Fruit fly (Drosophila melanogaster): ENCODE measurements around the gene Teh4.

Gene Teh4

dm6 chr3L:4187930-4188523 lies 10.0 kb upstream of the Teh4 start, which contains the start of the genes Teh2 and tipE:
Gene Teh2, minus strand, starts transcription at chr3L:4188023.
Gene tipE, plus strand, starts transcription at chr3L:4188499.
- TF ChIP-seq woc (GFP tag; optimal IDR thresholded peaks at IDR 0.05), result peak; percentile 9
- TF ChIP-seq OdsH (GFP tag; optimal IDR thresholded peaks at IDR 0.05), result no peak
- no peak for TF ChIP-seq brk (GFP tag; optimal IDR thresholded peaks at IDR 0.05)
- peak; percentile 64 for TF ChIP-seq Myc (optimal IDR thresholded peaks at IDR 0.05)

dm6 chr3L:4186659-4187058 lies 8.6 kb upstream of the Teh4 start, which contains the start of gene VhaM9.7-c:
Gene VhaM9.7-c, minus strand, starts transcription at chr3L:4186865.
- TF ChIP-seq Dfd (GFP tag; optimal IDR thresholded peaks at IDR 0.05) (no peak), HLH106 (tag; optimal IDR thresholded peaks at IDR 0.05) (peak; percentile 27), sage (GFP tag; optimal IDR thresholded peaks at IDR 0.05) (no peak), ey (GFP tag; optimal IDR thresholded peaks at IDR 0.05) (peak; percentile 22), CG9705 (GFP tag; optimal IDR thresholded peaks at IDR 0.05) (peak; percentile 18), usp (GFP tag; optimal IDR thresholded peaks at IDR 0.05) (no peak), Rel (GFP tag; optimal IDR thresholded peaks at IDR 0.05) (no peak), Rel (tag; optimal IDR thresholded peaks at IDR 0.05) (no peak), dsf (GFP tag; optimal IDR thresholded peaks at IDR 0.05; ENCODE audit: borderline replicate concordance) (peak; percentile 17), OdsH (GFP tag; optimal IDR thresholded peaks at IDR 0.05) (peak; percentile 39), Hr83 (GFP tag; optimal IDR thresholded peaks at IDR 0.05; ENCODE audit: poor library complexity, severe bottlenecking) (peak; percentile 75), fru (GFP tag; optimal IDR thresholded peaks at IDR 0.05) (peak; percentile 44), pan (optimal IDR thresholded peaks at IDR 0.05) (no peak), sv (GFP tag; optimal IDR thresholded peaks at IDR 0.05) (peak; percentile 34), foxo (GFP tag; optimal IDR thresholded peaks at IDR 0.05) (peak in 1 of 2 experiments; percentile 62), psq (GFP tag; optimal IDR thresholded peaks at IDR 0.05) (peak; percentile 24), Myc (optimal IDR thresholded peaks at IDR 0.05) (no peak), Sp1 (GFP tag; optimal IDR thresholded peaks at IDR 0.05) (no peak), woc (GFP tag; optimal IDR thresholded peaks at IDR 0.05) (no peak), GATAd (GFP tag; optimal IDR thresholded peaks at IDR 0.05) (peak; percentile 2), Jra (GFP tag; optimal IDR thresholded peaks at IDR 0.05) (peak; percentile 59), rgr (GFP tag; optimal IDR thresholded peaks at IDR 0.05) (peak; percentile 70), h (GFP tag; optimal IDR thresholded peaks at IDR 0.05) (peak; percentile 62), br (GFP tag; optimal IDR thresholded peaks at IDR 0.05) (peak; percentile 4), brk (GFP tag; optimal IDR thresholded peaks at IDR 0.05) (no peak)

dm6 chr3L:4185259-4185658 lies 7.2 kb upstream of the Teh4 start:
- TF ChIP-seq Hnf4 (GFP tag; optimal IDR thresholded peaks at IDR 0.05) (no peak), h (GFP tag; optimal IDR thresholded peaks at IDR 0.05) (no peak), dsf (GFP tag; optimal IDR thresholded peaks at IDR 0.05; ENCODE audit: borderline replicate concordance) (no peak), CG9705 (GFP tag; optimal IDR thresholded peaks at IDR 0.05) (no peak), usp (GFP tag; optimal IDR thresholded peaks at IDR 0.05) (no peak), jim (GFP tag; optimal IDR thresholded peaks at IDR 0.05) (no peak), dl (GFP tag; optimal IDR thresholded peaks at IDR 0.05; ENCODE audit: insufficient read depth in 1 of 2, partially characterized antibody in 2 of 2) (no peak), sage (GFP tag; optimal IDR thresholded peaks at IDR 0.05) (no peak), Sp1 (GFP tag; optimal IDR thresholded peaks at IDR 0.05) (no peak), Vsx2 (GFP tag; optimal IDR thresholded peaks at IDR 0.05; ENCODE audit: partially characterized antibody) (no peak), Rel (GFP tag; optimal IDR thresholded peaks at IDR 0.05) (no peak), Rel (tag; optimal IDR thresholded peaks at IDR 0.05) (no peak), Dfd (GFP tag; optimal IDR thresholded peaks at IDR 0.05) (no peak), lola (GFP tag; optimal IDR thresholded peaks at IDR 0.05) (no peak), tai (GFP tag; optimal IDR thresholded peaks at IDR 0.05) (no peak), dmrt93B (GFP tag; optimal IDR thresholded peaks at IDR 0.05) (no peak), HLH106 (tag; optimal IDR thresholded peaks at IDR 0.05) (no peak), Hr78 (GFP tag; optimal IDR thresholded peaks at IDR 0.05) (no peak)

DNA sequence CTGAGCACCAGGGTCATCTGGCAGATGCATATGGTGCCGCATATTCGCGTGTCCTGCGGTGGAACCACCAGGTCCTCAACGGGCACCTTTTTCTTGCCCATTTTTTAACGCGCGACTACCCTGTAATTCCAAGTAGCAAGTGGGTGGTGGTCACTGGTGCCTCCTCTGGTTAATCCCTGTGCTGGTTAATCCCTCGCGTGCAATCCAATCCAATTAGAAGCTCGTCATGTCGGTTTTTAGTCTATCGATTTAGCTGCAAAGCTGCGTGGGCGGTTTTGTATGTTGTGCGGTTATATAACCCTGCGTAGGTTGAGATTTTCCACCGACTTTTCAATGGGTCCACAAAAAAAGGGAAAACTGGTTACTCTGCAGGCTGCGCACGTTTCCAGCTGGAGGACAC lies 6.5 kb upstream of the Teh4 start, which contains the start of gene Teh3:
Gene Teh3 (minus strand): TSS at position 101 of the 400 bp plus-strand sequence.
- TF ChIP-seq Hr78 (GFP tag; optimal IDR thresholded peaks at IDR 0.05) (no peak), fru (GFP tag; optimal IDR thresholded peaks at IDR 0.05) (no peak), Myc (optimal IDR thresholded peaks at IDR 0.05) (no peak), Hnf4 (GFP tag; optimal IDR thresholded peaks at IDR 0.05) (no peak), Abd-B (GFP tag; optimal IDR thresholded peaks at IDR 0.05) (no peak), ey (GFP tag; optimal IDR thresholded peaks at IDR 0.05) (no peak), psq (GFP tag; optimal IDR thresholded peaks at IDR 0.05) (no peak), tai (GFP tag; optimal IDR thresholded peaks at IDR 0.05) (no peak), CrebA (GFP tag; optimal IDR thresholded peaks at IDR 0.05; ENCODE audit: borderline replicate concordance) (no peak), jim (GFP tag; optimal IDR thresholded peaks at IDR 0.05) (no peak), Vsx2 (GFP tag; optimal IDR thresholded peaks at IDR 0.05; ENCODE audit: partially characterized antibody) (no peak), N (GFP tag; optimal IDR thresholded peaks at IDR 0.05) (no peak), GATAd (GFP tag; optimal IDR thresholded peaks at IDR 0.05) (no peak), Hr83 (GFP tag; optimal IDR thresholded peaks at IDR 0.05; ENCODE audit: poor library complexity, severe bottlenecking) (no peak), sv (GFP tag; optimal IDR thresholded peaks at IDR 0.05) (no peak), lola (GFP tag; optimal IDR thresholded peaks at IDR 0.05) (no peak), Dif (GFP tag; optimal IDR thresholded peaks at IDR 0.05; ENCODE audit: partially characterized antibody) (no peak), Jra (GFP tag; optimal IDR thresholded peaks at IDR 0.05) (no peak), woc (GFP tag; optimal IDR thresholded peaks at IDR 0.05) (no peak)

All from whole organism, wandering third instar larva.